Worm (Caenorhabditis elegans) whole organism, early embryonic: ENCODE data around the gene grwd-1.

Experiments used
- F13C5.2 ChIP-seq: sonication (generic microtip); optimal IDR thresholded peaks from 2 replicates; lab custom pipeline; 2017; ENCODE audit warnings: mild to moderate bottlenecking, missing genetic modification characterization, inconsistent platforms, missing compliant biosample characterization
- ama-1 ChIP-seq: fragments of 150-350 bp; optimal IDR thresholded peaks from 2 replicates; lab custom pipeline; 2014
- ceh-36 ChIP-seq: sonication (generic microtip); optimal IDR thresholded peaks from 2 replicates; lab custom pipeline; 2016; ENCODE audit warnings: missing genetic modification characterization, inconsistent platforms, missing compliant biosample characterization
- ets-7 ChIP-seq: sonication (generic microtip); optimal IDR thresholded peaks from 2 replicates; lab custom pipeline; 2016; ENCODE audit warnings: missing genotype, missing genetic modification characterization, missing compliant biosample characterization
- flt-1 ChIP-seq: fragments of 200-800 bp; sonication (Bioruptor generic); IDR thresholded peaks from 2 replicates; pipeline ENCODE4 v1.3.6; 2022; ENCODE audit warnings: missing genetic modification characterization, missing compliant biosample characterization
- hmbx-1 ChIP-seq: sonication (generic microtip); optimal IDR thresholded peaks from 2 replicates; lab custom pipeline; 2016; ENCODE audit warnings: mild to moderate bottlenecking, missing genetic modification characterization, missing compliant biosample characterization
- hnd-1 ChIP-seq: sonication (generic microtip); optimal IDR thresholded peaks from 2 replicates; lab custom pipeline; 2016; ENCODE audit warnings: missing genetic modification characterization, missing compliant biosample characterization
- pes-1 ChIP-seq: fragments of 200-800 bp; sonication (Bioruptor generic); IDR thresholded peaks from 2 replicates; pipeline ENCODE4 v1.3.6; 2022; ENCODE audit warnings: missing genetic modification reagents, missing genetic modification characterization, missing compliant biosample characterization
- sea-1 ChIP-seq: fragments of 200-800 bp; sonication (Bioruptor generic); conservative IDR thresholded peaks from 2 replicates; pipeline ENCODE4 v1.3.6; 2022; ENCODE audit warnings: missing genetic modification characterization, missing compliant biosample characterization
- tbx-11 ChIP-seq: fragments of 200-800 bp; sonication (Bioruptor generic); IDR thresholded peaks from 2 replicates; pipeline ENCODE4 v1.3.6; 2022; ENCODE audit warnings: missing genetic modification characterization, missing compliant biosample characterization
- tbx-37 ChIP-seq: fragments of 200-800 bp; sonication (Bioruptor generic); conservative IDR thresholded peaks from 2 replicates; pipeline ENCODE4 v1.3.6; 2022; ENCODE audit warnings: missing genetic modification reagents, missing genetic modification characterization, missing compliant biosample characterization

- no peak for TF ChIP-seq ama-1
- no peak for TF ChIP-seq hnd-1
- TF ChIP-seq pes-1: no peak
- no peak for TF ChIP-seq tbx-11 (GFP tag; lab: Robert Waterston, UW)
- no peak for TF ChIP-seq tbx-37 (GFP tag; lab: Robert Waterston, UW)
- no peak for TF ChIP-seq flt-1
- TF ChIP-seq ets-7 (tag; lab: Kevin White, UChicago): no peak
- no peak for TF ChIP-seq hmbx-1 (tag; lab: Kevin White, UChicago)
- TF ChIP-seq ceh-36 (tag; lab: Kevin White, UChicago): no peak
- no peak for TF ChIP-seq F13C5.2 (tag; lab: Kevin White, UChicago)
- TF ChIP-seq sea-1 (GFP tag; lab: Robert Waterston, UW): no peak
Observed at ce11 chrIII:5169699-5170098, 16.4 kb downstream of the grwd-1 start, which contains the start of gene ulp-1.
